Fruit fly (Drosophila melanogaster) whole organism, prepupa: ENCODE data around the gene CG46427.

Source experiments
- Blimp-1 ChIP-seq: fragments of 200-800 bp; sonication (Bioruptor generic); optimal IDR thresholded peaks from 3 replicates; lab custom pipeline; 2017; ENCODE audit warnings: missing biosample characterization, missing genetic modification characterization, mild to moderate bottlenecking, moderate library complexity, missing genetic modification reagents
- CG10631 ChIP-seq: fragments of 200-800 bp; sonication (Bioruptor generic); optimal IDR thresholded peaks from 2 replicates; lab custom pipeline; 2016; ENCODE audit warnings: missing biosample characterization, missing genetic modification characterization
- CG10669 ChIP-seq: fragments of 200-800 bp; sonication (Bioruptor generic); optimal IDR thresholded peaks from 3 replicates; lab custom pipeline; 2018; ENCODE audit warnings: missing biosample characterization, mild to moderate bottlenecking, missing genetic modification characterization, moderate library complexity
- CG11762 ChIP-seq: fragments of 200-800 bp; sonication (Bioruptor generic); optimal IDR thresholded peaks from 3 replicates; lab custom pipeline; 2016; ENCODE audit warnings: missing biosample characterization, missing genetic modification characterization; ENCODE audit not compliant: insufficient read depth
- CG15336 ChIP-seq: fragments of 200-800 bp; sonication (Bioruptor generic); IDR thresholded peaks from 2 replicates; pipeline ENCODE4 v1.3.6; 2022; ENCODE audit warnings: missing biosample characterization, missing genetic modification characterization
- CG16779 ChIP-seq: fragments of 200-800 bp; sonication (Bioruptor generic); optimal IDR thresholded peaks from 3 replicates; lab custom pipeline; 2017; ENCODE audit warnings: missing biosample characterization, mild to moderate bottlenecking, missing genetic modification characterization
- CG3032 ChIP-seq: fragments of 200-800 bp; optimal IDR thresholded peaks from 2 replicates; lab custom pipeline; 2019; ENCODE audit warnings: missing biosample characterization, mild to moderate bottlenecking, missing genetic modification characterization, moderate library complexity
- CG31627 ChIP-seq: fragments of 200-800 bp; sonication (Bioruptor generic); optimal IDR thresholded peaks from 3 replicates; lab custom pipeline; 2016; ENCODE audit warnings: missing biosample characterization, missing genetic modification characterization
- CG3919 ChIP-seq: fragments of 200-800 bp; sonication (Bioruptor generic); optimal IDR thresholded peaks from 3 replicates; lab custom pipeline; 2016; ENCODE audit warnings: missing biosample characterization, missing genetic modification characterization
- CG4318 ChIP-seq: fragments of 200-800 bp; sonication (Bioruptor generic); optimal IDR thresholded peaks from 3 replicates; lab custom pipeline; 2017; ENCODE audit warnings: missing biosample characterization, mild to moderate bottlenecking, missing genetic modification characterization
- CG6163 ChIP-seq: fragments of 200-800 bp; sonication (Bioruptor generic); IDR thresholded peaks from 3 replicates; pipeline ENCODE4 v1.3.6; 2022; ENCODE audit warnings: missing biosample characterization, missing genetic modification characterization
- CG6276 ChIP-seq: fragments of 200-800 bp; sonication (Bioruptor generic); optimal IDR thresholded peaks from 2 replicates; lab custom pipeline; 2017; ENCODE audit warnings: missing biosample characterization, mild to moderate bottlenecking, missing genetic modification characterization
- CG6792 ChIP-seq: fragments of 200-800 bp; sonication (Bioruptor generic); optimal IDR thresholded peaks from 3 replicates; lab custom pipeline; 2016; ENCODE audit warnings: missing biosample characterization, missing genetic modification characterization
- CG6854 ChIP-seq: fragments of 200-800 bp; sonication (Bioruptor generic); optimal IDR thresholded peaks from 2 replicates; lab custom pipeline; 2017; ENCODE audit warnings: missing biosample characterization, mild to moderate bottlenecking, missing genetic modification characterization
- CG7368 ChIP-seq: fragments of 200-800 bp; sonication (Bioruptor generic); optimal IDR thresholded peaks from 3 replicates; lab custom pipeline; 2016; ENCODE audit warnings: missing biosample characterization, missing genetic modification characterization
- CG8119 ChIP-seq: fragments of 200-800 bp; sonication (Bioruptor generic); IDR thresholded peaks from 3 replicates; pipeline ENCODE4 v1.3.6; 2022; ENCODE audit warnings: missing biosample characterization, missing genetic modification characterization
- Ets21C ChIP-seq: fragments of 200-800 bp; sonication (Bioruptor generic); optimal IDR thresholded peaks from 3 replicates; lab custom pipeline; 2016; ENCODE audit warnings: missing biosample characterization, missing genetic modification characterization
- Gug ChIP-seq: fragments of 200-800 bp; sonication (Bioruptor generic); IDR thresholded peaks from 2 replicates; pipeline ENCODE4 v1.3.6; 2022; ENCODE audit warnings: missing biosample characterization, missing genetic modification characterization
- Lpt ChIP-seq: fragments of 200-800 bp; sonication (Bioruptor generic); optimal IDR thresholded peaks from 3 replicates; lab custom pipeline; 2016; ENCODE audit warnings: missing biosample characterization, missing genetic modification characterization
- Met ChIP-seq: fragments of 200-800 bp; sonication (Bioruptor generic); optimal IDR thresholded peaks from 3 replicates; lab custom pipeline; 2016; ENCODE audit warnings: missing biosample characterization, missing genetic modification characterization
- OdsH ChIP-seq: fragments of 200-800 bp; sonication (Bioruptor generic); optimal IDR thresholded peaks from 3 replicates; lab custom pipeline; 2016; ENCODE audit warnings: missing biosample characterization, missing genetic modification characterization
- Smox ChIP-seq: fragments of 200-800 bp; sonication (Bioruptor generic); optimal IDR thresholded peaks from 3 replicates; lab custom pipeline; 2016; ENCODE audit warnings: missing biosample characterization, missing genetic modification characterization
- Sox102F ChIP-seq: fragments of 200-800 bp; sonication (Bioruptor generic); optimal IDR thresholded peaks from 2 replicates; lab custom pipeline; 2016; ENCODE audit warnings: missing biosample characterization, mild to moderate bottlenecking, missing genetic modification characterization
- Sox14 ChIP-seq: fragments of 200-800 bp; sonication (Bioruptor generic); optimal IDR thresholded peaks from 3 replicates; lab custom pipeline; 2016; ENCODE audit warnings: missing biosample characterization, missing genetic modification characterization
- Sox15 ChIP-seq: fragments of 200-800 bp; sonication (Bioruptor generic); optimal IDR thresholded peaks from 3 replicates; lab custom pipeline; 2016; ENCODE audit warnings: missing biosample characterization, missing genetic modification characterization
- acj6 ChIP-seq: fragments of 200-800 bp; sonication (Bioruptor generic); optimal IDR thresholded peaks from 3 replicates; lab custom pipeline; 2016; ENCODE audit warnings: missing biosample characterization, missing genetic modification characterization
- cyc ChIP-seq: fragments of 200-800 bp; sonication (Bioruptor generic); optimal IDR thresholded peaks from 3 replicates; lab custom pipeline; 2016; ENCODE audit warnings: missing biosample characterization, missing genetic modification characterization
- dsx ChIP-seq: fragments of 200-800 bp; optimal IDR thresholded peaks from 3 replicates; lab custom pipeline; 2019; ENCODE audit warnings: missing biosample characterization, mild to moderate bottlenecking, missing genetic modification characterization, moderate library complexity; ENCODE audit not compliant: poor library complexity, severe bottlenecking
- esn ChIP-seq: fragments of 200-800 bp; sonication (Bioruptor generic); optimal IDR thresholded peaks from 2 replicates; lab custom pipeline; 2016; ENCODE audit warnings: missing biosample characterization, mild to moderate bottlenecking, missing genetic modification characterization, moderate library complexity
- fd85E ChIP-seq: fragments of 200-800 bp; sonication (Bioruptor generic); optimal IDR thresholded peaks from 3 replicates; lab custom pipeline; 2016; ENCODE audit warnings: missing biosample characterization, missing genetic modification characterization
- fkh ChIP-seq: fragments of 200-800 bp; sonication (Bioruptor generic); optimal IDR thresholded peaks from 3 replicates; lab custom pipeline; 2017; ENCODE audit warnings: missing biosample characterization, mild to moderate bottlenecking, missing genetic modification characterization, moderate library complexity
- net ChIP-seq: fragments of 200-800 bp; sonication (Bioruptor generic); optimal IDR thresholded peaks from 3 replicates; lab custom pipeline; 2016; ENCODE audit warnings: missing biosample characterization, missing genetic modification characterization
- pdm3 ChIP-seq: fragments of 200-800 bp; sonication (Bioruptor generic); optimal IDR thresholded peaks from 3 replicates; lab custom pipeline; 2016; ENCODE audit warnings: missing biosample characterization, missing genetic modification characterization
- spab ChIP-seq: fragments of 200-800 bp; sonication (Bioruptor generic); optimal IDR thresholded peaks from 2 replicates; lab custom pipeline; 2017; ENCODE audit warnings: missing biosample characterization, mild to moderate bottlenecking, missing genetic modification characterization, missing genetic modification reagents
- svp ChIP-seq: fragments of 200-800 bp; sonication (Bioruptor generic); peaks from one replicate; lab custom pipeline; 2016; ENCODE audit warnings: missing biosample characterization, missing genetic modification characterization
- topi ChIP-seq: fragments of 200-800 bp; sonication (Bioruptor generic); optimal IDR thresholded peaks from 3 replicates; lab custom pipeline; 2016; ENCODE audit warnings: missing biosample characterization, missing genetic modification characterization
- vri ChIP-seq: fragments of 200-800 bp; sonication (Bioruptor generic); optimal IDR thresholded peaks from 3 replicates; lab custom pipeline; 2016; ENCODE audit warnings: missing biosample characterization, mild to moderate bottlenecking, missing genetic modification characterization

CG46427 gene

DNA sequence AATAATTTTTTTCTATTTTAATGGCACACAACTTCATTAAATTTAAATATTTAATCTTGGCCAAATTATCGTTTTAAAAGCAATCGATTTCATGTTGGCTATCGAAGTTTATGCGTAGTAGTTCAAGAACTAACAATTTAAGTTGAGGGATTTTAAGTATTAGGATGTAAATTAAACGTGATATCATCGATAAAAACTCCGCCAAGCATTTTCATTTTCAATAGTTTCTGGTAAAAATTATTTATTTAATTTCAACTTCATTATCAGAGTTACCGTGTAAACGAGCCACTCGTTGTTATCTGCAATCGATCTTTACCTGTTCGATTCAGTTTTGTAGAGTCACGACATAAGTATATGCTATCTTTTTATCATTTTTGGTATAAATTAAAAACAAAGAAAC lies 36.0 kb downstream of the CG46427 start (continued):
- peak; percentile 99 for TF ChIP-seq svp
- TF ChIP-seq CG31627 (GFP tag; lab: Kevin White, UChicago) = peak; percentile 96
- peak; percentile 95 for TF ChIP-seq OdsH
- TF ChIP-seq Sox102F (GFP tag; lab: Kevin White, UChicago) = peak; percentile 98
- peak; percentile 99 for TF ChIP-seq CG6854 (GFP tag; lab: Kevin White, UChicago)
- TF ChIP-seq CG15336 = peak; percentile 95
- TF ChIP-seq CG7368 (GFP tag; lab: Kevin White, UChicago) = peak; percentile 98
- peak; percentile 94 for TF ChIP-seq net (GFP tag; lab: Kevin White, UChicago)
- TF ChIP-seq acj6 (GFP tag; lab: Kevin White, UChicago) = peak; percentile 93
- peak; percentile 91 for TF ChIP-seq CG10631 (GFP tag; lab: Kevin White, UChicago)
- TF ChIP-seq Blimp-1 (GFP tag; lab: Kevin White, UChicago) = peak; percentile 93
- peak; percentile 100 for TF ChIP-seq CG3919
- TF ChIP-seq cyc (GFP tag; lab: Kevin White, UChicago) = peak; percentile 99
- TF ChIP-seq CG3032 (tag; lab: Kevin White, UChicago) = peak; percentile 98
- peak; percentile 94 for TF ChIP-seq CG6276
- peak; percentile 92 for TF ChIP-seq CG16779 (tag; lab: Kevin White, UChicago)
- TF ChIP-seq Sox14 (GFP tag; lab: Kevin White, UChicago) = peak; percentile 96
- TF ChIP-seq CG11762 (GFP tag; lab: Kevin White, UChicago) = peak; percentile 99
- TF ChIP-seq fd85E (GFP tag; lab: Kevin White, UChicago) = peak; percentile 97
- peak; percentile 97 for TF ChIP-seq Met (GFP tag; lab: Kevin White, UChicago)
- peak; percentile 100 for TF ChIP-seq topi (GFP tag; lab: Kevin White, UChicago)
- peak; percentile 90 for TF ChIP-seq Sox15 (GFP tag; lab: Kevin White, UChicago)
- peak; percentile 100 for TF ChIP-seq CG6163 (GFP tag; lab: Robert Waterston, UW)
- TF ChIP-seq Ets21C = peak; percentile 92
- TF ChIP-seq CG8119 = peak; percentile 94
- peak; percentile 93 for TF ChIP-seq pdm3
- TF ChIP-seq CG6792 (GFP tag; lab: Kevin White, UChicago) = peak; percentile 96
- peak; percentile 81 for TF ChIP-seq Lpt (GFP tag; lab: Kevin White, UChicago)
- TF ChIP-seq CG4318 (GFP tag; lab: Kevin White, UChicago) = peak; percentile 88
- TF ChIP-seq, all 60 proteins: peak for 59

DNA sequence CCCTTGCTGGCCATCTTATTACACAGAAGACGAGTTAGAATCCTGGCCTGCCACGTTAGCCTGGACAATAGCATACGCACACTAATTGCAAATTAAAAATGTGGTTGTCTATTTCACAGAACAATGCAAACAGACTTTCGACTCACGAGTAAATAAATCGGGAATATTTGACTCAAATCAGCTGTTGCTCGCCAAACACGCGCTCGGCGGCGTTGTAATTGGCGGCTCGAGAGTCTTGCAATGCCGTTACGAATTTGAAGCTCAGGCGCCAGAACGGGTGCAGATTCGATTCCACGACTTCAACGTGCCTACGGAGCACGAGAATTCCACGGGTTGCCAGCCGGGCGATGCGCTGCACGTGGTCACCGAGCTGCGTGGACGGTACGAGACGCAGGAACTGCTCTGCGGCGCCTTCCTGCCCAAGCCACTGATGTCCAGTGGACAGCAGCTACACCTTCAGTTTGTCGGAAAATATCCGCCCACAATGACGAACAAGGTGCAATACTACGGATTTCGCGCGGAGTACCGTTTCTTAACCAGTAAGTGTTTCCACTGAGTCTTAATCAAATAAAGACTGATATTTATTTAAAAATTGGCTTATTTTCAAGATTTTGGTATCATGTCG lies 37.2 kb downstream of the CG46427 start, which contains the start of gene DNAlig3:
DNAlig3 (minus strand) TSS at position 168 of the 625 bp plus-strand sequence.
- no peak for TF ChIP-seq CG6276
- TF ChIP-seq fkh (GFP tag; lab: Kevin White, UChicago) = peak; percentile 98
- TF ChIP-seq CG6854 (GFP tag; lab: Kevin White, UChicago) = peak; percentile 51
- TF ChIP-seq CG31627 (GFP tag; lab: Kevin White, UChicago) = no peak
- TF ChIP-seq Gug (GFP tag; lab: Robert Waterston, UW) = no peak
- no peak for TF ChIP-seq pdm3
- no peak for TF ChIP-seq esn (GFP tag; lab: Kevin White, UChicago)
- no peak for TF ChIP-seq Smox (GFP tag; lab: Kevin White, UChicago)

- TF ChIP-seq dsx (GFP tag; lab: Kevin White, UChicago) (no peak), spab (no peak), esn (GFP tag; lab: Kevin White, UChicago) (no peak), vri (peak; percentile 44), topi (GFP tag; lab: Kevin White, UChicago) (no peak), svp (peak; percentile 43), CG31627 (GFP tag; lab: Kevin White, UChicago) (no peak), pdm3 (no peak), CG10669 (GFP tag; lab: Kevin White, UChicago) (no peak)
These were observed 40.2 kb downstream of the CG46427 start, which contains the start of gene Cyp9f3 for dm6 chr3R:12398620-12399247. TSS of gene Cyp9f3 (minus strand) at chr3R:12398929.
